Worm (Caenorhabditis elegans) whole organism, young adult: ENCODE data around the gene fbxc-23.

Experiments
- B0035.1 ChIP-seq: sonication (generic microtip); optimal IDR thresholded peaks from 2 replicates; lab custom pipeline; 2016; ENCODE audit warnings: missing genetic modification characterization, mild to moderate bottlenecking, missing compliant biosample characterization, missing genotype, missing genetic modification reagents
- B0336.3 ChIP-seq: fragments of 200-800 bp; sonication (Bioruptor generic); IDR thresholded peaks from 2 replicates; pipeline ENCODE4 v1.3.6; 2022; ENCODE audit warnings: missing genetic modification characterization, missing compliant biosample characterization
- K11D2.4 ChIP-seq: fragments of 200-800 bp; sonication (Bioruptor generic); IDR thresholded peaks from 2 replicates; pipeline ENCODE4 v1.3.6; 2022; ENCODE audit warnings: missing genetic modification reagents, missing genetic modification characterization, missing compliant biosample characterization
- K12H6.12 ChIP-seq: fragments of 200-800 bp; sonication (Bioruptor generic); optimal IDR thresholded peaks from 2 replicates; lab custom pipeline; 2018; ENCODE audit warnings: mild to moderate bottlenecking, missing genetic modification characterization, missing compliant biosample characterization
- T26A5.8 ChIP-seq: sonication (generic microtip); optimal IDR thresholded peaks from 2 replicates; lab custom pipeline; 2016; ENCODE audit warnings: missing genetic modification characterization, missing compliant biosample characterization
- Y67H2A.10 ChIP-seq: fragments of 200-800 bp; sonication (Bioruptor generic); conservative IDR thresholded peaks from 2 replicates; pipeline ENCODE4 v1.3.6; 2022; ENCODE audit warnings: missing genetic modification reagents, missing genetic modification characterization, missing compliant biosample characterization
- aptf-2 ChIP-seq: fragments of 200-800 bp; sonication (Bioruptor generic); conservative IDR thresholded peaks from 2 replicates; pipeline ENCODE4 v1.3.6; 2022; ENCODE audit warnings: missing genetic modification reagents, missing genetic modification characterization, missing compliant biosample characterization
- aptf-3 ChIP-seq: fragments of 200-800 bp; sonication (Bioruptor generic); IDR thresholded peaks from 2 replicates; pipeline ENCODE4 v1.3.6; 2022; ENCODE audit warnings: missing genetic modification characterization, missing compliant biosample characterization
- atf-7 ChIP-seq: sonication (generic microtip); optimal IDR thresholded peaks from 2 replicates; lab custom pipeline; 2017; ENCODE audit warnings: mild to moderate bottlenecking, missing genetic modification characterization, missing compliant biosample characterization
- attf-6 ChIP-seq: fragments of 200-800 bp; sonication (Bioruptor generic); IDR thresholded peaks from 2 replicates; pipeline ENCODE4 v1.3.6; 2022; ENCODE audit warnings: missing genetic modification reagents, missing genetic modification characterization, missing compliant biosample characterization
- bed-2 ChIP-seq: fragments of 200-800 bp; sonication (Bioruptor generic); IDR thresholded peaks from 2 replicates; pipeline ENCODE4 v1.3.6; 2022; ENCODE audit warnings: missing genetic modification reagents, missing genetic modification characterization, missing compliant biosample characterization
- cebp-1 ChIP-seq, 2 experiments: fragments of 200-800 bp in 1 of 2; sonication (Bioruptor generic) in 1 of 2; sonication (generic microtip) in 1 of 2; IDR thresholded peaks in 1 of 2; optimal IDR thresholded peaks in 1 of 2; 2 replicates each; pipeline versions ENCODE4 v1.3.6 to Lab custom; 2017 to 2022; ENCODE audit warnings: missing compliant biosample characterization in 2 of 2, missing genetic modification characterization in 2 of 2, mild to moderate bottlenecking in 1 of 2, missing genetic modification reagents in 1 of 2, moderate library complexity in 1 of 2
- ceh-58 ChIP-seq: fragments of 200-800 bp; sonication (Bioruptor generic); IDR thresholded peaks from 2 replicates; pipeline ENCODE4 v1.3.6; 2022; ENCODE audit warnings: missing genetic modification characterization, missing compliant biosample characterization
- dpff-1 ChIP-seq: sonication (generic microtip); optimal IDR thresholded peaks from 2 replicates; lab custom pipeline; 2017; ENCODE audit warnings: mild to moderate bottlenecking, missing genetic modification characterization, missing compliant biosample characterization
- dpl-1 ChIP-seq: fragments of 150-350 bp; optimal IDR thresholded peaks from 2 replicates; lab custom pipeline; 2014; ENCODE audit warnings: missing biosample characterization, missing genetic modification reagents, missing genetic modification characterization
- fkh-3 ChIP-seq: sonication (generic microtip); optimal IDR thresholded peaks from 2 replicates; lab custom pipeline; 2016; ENCODE audit warnings: mild to moderate bottlenecking, missing genetic modification characterization, missing compliant biosample characterization
- gei-17 ChIP-seq: fragments of 200-800 bp; sonication (Bioruptor generic); optimal IDR thresholded peaks from 2 replicates; lab custom pipeline; 2018; ENCODE audit warnings: mild to moderate bottlenecking, missing genetic modification characterization, missing compliant biosample characterization
- him-1 ChIP-seq: sonication (generic microtip); optimal IDR thresholded peaks from 2 replicates; lab custom pipeline; 2016; ENCODE audit warnings: missing genotype, missing genetic modification reagents, missing genetic modification characterization, missing compliant biosample characterization
- hmg-20 ChIP-seq: fragments of 200-800 bp; sonication (Bioruptor generic); IDR thresholded peaks from 2 replicates; pipeline ENCODE4 v1.3.6; 2022; ENCODE audit warnings: missing genetic modification reagents, missing genetic modification characterization, missing compliant biosample characterization
- let-526 ChIP-seq: fragments of 200-800 bp; sonication (Bioruptor generic); IDR thresholded peaks from 2 replicates; pipeline ENCODE4 v1.3.6; 2022; ENCODE audit warnings: missing genetic modification reagents, missing genetic modification characterization, missing compliant biosample characterization
- let-607 ChIP-seq, 2 experiments: fragments of 200-800 bp in 1 of 2; sonication (Bioruptor generic) in 1 of 2; sonication (generic microtip) in 1 of 2; optimal IDR thresholded peaks; 2 replicates each; lab custom pipeline; 2016 to 2018; ENCODE audit warnings: mild to moderate bottlenecking in 2 of 2, missing compliant biosample characterization in 2 of 2, missing genetic modification characterization in 2 of 2, moderate library complexity in 2 of 2, missing genotype in 1 of 2
- lsy-27 ChIP-seq: sonication (generic microtip); optimal IDR thresholded peaks from 2 replicates; lab custom pipeline; 2017; ENCODE audit warnings: missing genetic modification characterization, mild to moderate bottlenecking, missing compliant biosample characterization, antibody characterized with exemption, missing genotype, borderline replicate concordance; ENCODE audit not compliant: insufficient read depth
- madf-10 ChIP-seq: sonication (generic microtip); optimal IDR thresholded peaks from 2 replicates; lab custom pipeline; 2016; ENCODE audit warnings: mild to moderate bottlenecking, missing genetic modification characterization, missing compliant biosample characterization
- mcd-1 ChIP-seq: fragments of 200-800 bp; sonication (Bioruptor generic); IDR thresholded peaks from 2 replicates; pipeline ENCODE4 v1.3.6; 2022; ENCODE audit warnings: missing genetic modification reagents, missing genetic modification characterization, missing compliant biosample characterization
- mel-28 ChIP-seq: sonication (generic microtip); optimal IDR thresholded peaks from 2 replicates; lab custom pipeline; 2016; ENCODE audit warnings: borderline replicate concordance, mild to moderate bottlenecking, missing genetic modification characterization, missing compliant biosample characterization
- nhr-27 ChIP-seq: fragments of 200-800 bp; sonication (Bioruptor generic); optimal IDR thresholded peaks from 2 replicates; lab custom pipeline; 2018; ENCODE audit warnings: mild to moderate bottlenecking, missing genetic modification characterization, moderate library complexity, missing compliant biosample characterization
- nhr-80 ChIP-seq: sonication (generic microtip); optimal IDR thresholded peaks from 2 replicates; lab custom pipeline; 2016; ENCODE audit warnings: missing genetic modification characterization, missing compliant biosample characterization
- pha-4 ChIP-seq: fragments of 150-350 bp; sonication (generic microtip); optimal IDR thresholded peaks from 2 replicates; lab custom pipeline; 2014; ENCODE audit warnings: missing biosample characterization, missing genetic modification reagents, missing genetic modification characterization
- rec-8 ChIP-seq, 2 experiments: sonication (generic microtip); optimal IDR thresholded peaks; 2 replicates each; lab custom pipeline; 2016; ENCODE audit warnings: mild to moderate bottlenecking in 2 of 2, missing genetic modification characterization in 2 of 2, missing genetic modification reagents in 2 of 2, missing genotype in 2 of 2, missing biosample characterization in 1 of 2, missing compliant biosample characterization in 1 of 2, moderate library complexity in 1 of 2
- repo-1 ChIP-seq: sonication (generic microtip); optimal IDR thresholded peaks from 2 replicates; lab custom pipeline; 2017; ENCODE audit warnings: mild to moderate bottlenecking, missing genetic modification characterization, missing compliant biosample characterization
- sdz-38 ChIP-seq: sonication (generic microtip); optimal IDR thresholded peaks from 2 replicates; lab custom pipeline; 2016; ENCODE audit warnings: missing genotype, missing genetic modification characterization, missing compliant biosample characterization
- sea-2 ChIP-seq: fragments of 200-800 bp; sonication (Bioruptor generic); IDR thresholded peaks from 2 replicates; pipeline ENCODE4 v1.3.6; 2022; ENCODE audit warnings: missing genetic modification characterization, missing compliant biosample characterization
- snpc-1.1 ChIP-seq: sonication (generic microtip); optimal IDR thresholded peaks from 2 replicates; lab custom pipeline; 2017; ENCODE audit warnings: missing genetic modification characterization, mild to moderate bottlenecking, missing compliant biosample characterization, antibody characterized with exemption, moderate library complexity, missing genotype, missing genetic modification reagents; ENCODE audit not compliant: insufficient read depth
- snpc-1.3 ChIP-seq: sonication (generic microtip); optimal IDR thresholded peaks from 2 replicates; lab custom pipeline; 2017; ENCODE audit warnings: missing genetic modification characterization, mild to moderate bottlenecking, missing compliant biosample characterization, antibody characterized with exemption, moderate library complexity, missing genotype, missing genetic modification reagents; ENCODE audit not compliant: insufficient read depth
- somi-1 ChIP-seq: fragments of 200-800 bp; sonication (Bioruptor generic); optimal IDR thresholded peaks from 2 replicates; lab custom pipeline; 2018; ENCODE audit warnings: mild to moderate bottlenecking, missing genetic modification characterization, missing compliant biosample characterization
- sptf-2 ChIP-seq: fragments of 200-800 bp; sonication (Bioruptor generic); optimal IDR thresholded peaks from 2 replicates; lab custom pipeline; 2018; ENCODE audit warnings: mild to moderate bottlenecking, missing genetic modification characterization, missing compliant biosample characterization
- tlf-1 ChIP-seq: fragments of 200-800 bp; sonication (Bioruptor generic); optimal IDR thresholded peaks from 2 replicates; lab custom pipeline; 2018; ENCODE audit warnings: mild to moderate bottlenecking, missing genetic modification characterization, missing compliant biosample characterization
- ztf-18 ChIP-seq: sonication (generic microtip); optimal IDR thresholded peaks from 2 replicates; lab custom pipeline; 2016; ENCODE audit warnings: missing genotype, mild to moderate bottlenecking, missing genetic modification characterization, missing compliant biosample characterization
- ztf-22 ChIP-seq: fragments of 200-800 bp; sonication (Bioruptor generic); optimal IDR thresholded peaks from 2 replicates; lab custom pipeline; 2018; ENCODE audit warnings: mild to moderate bottlenecking, missing genetic modification characterization, moderate library complexity, missing compliant biosample characterization
- ztf-25 ChIP-seq: fragments of 200-800 bp; sonication (Bioruptor generic); IDR thresholded peaks from 2 replicates; pipeline ENCODE4 v1.3.6; 2022; ENCODE audit warnings: missing genetic modification reagents, missing genetic modification characterization, missing compliant biosample characterization
- ztf-28 ChIP-seq: fragments of 200-800 bp; sonication (Bioruptor generic); IDR thresholded peaks from 2 replicates; pipeline ENCODE4 v1.3.6; 2022; ENCODE audit warnings: missing genetic modification reagents, missing genetic modification characterization, missing compliant biosample characterization
- ztf-6 ChIP-seq: fragments of 200-800 bp; sonication (Bioruptor generic); IDR thresholded peaks from 2 replicates; pipeline ENCODE4 v1.3.6; 2022; ENCODE audit warnings: missing genetic modification reagents, missing genetic modification characterization, missing compliant biosample characterization

The fbxc-23 gene

ce11 chrII:13630690-13631089 is 34.3 kb upstream of the fbxc-23 start, which contains the start of the genes gst-17 and gst-18:
Gene gst-17 (minus strand): TSS chrII:13630790.
Gene gst-18 (minus strand): TSS chrII:13630887.
- TF ChIP-seq him-1 (tag; lab: Kevin White, UChicago) (no peak), aptf-2 (GFP tag; lab: Robert Waterston, UW) (no peak), nhr-27 (tag; lab: Kevin White, UChicago) (no peak), mcd-1 (GFP tag; lab: Robert Waterston, UW) (no peak), lsy-27 (tag; lab: Kevin White, UChicago) (no peak), cebp-1 (GFP tag; IDR thresholded peaks at IDR 0.05; lab: Robert Waterston, UW) (no peak), cebp-1 (tag; optimal IDR thresholded peaks at IDR 0.05; lab: Kevin White, UChicago) (no peak), sptf-2 (GFP tag; lab: Kevin White, UChicago) (no peak), K12H6.12 (tag; lab: Kevin White, UChicago) (no peak), ceh-58 (GFP tag; lab: Robert Waterston, UW) (no peak), mel-28 (tag; lab: Kevin White, UChicago) (no peak), snpc-1.1 (no peak), dpff-1 (no peak), repo-1 (tag; lab: Kevin White, UChicago) (no peak), bed-2 (no peak), ztf-6 (GFP tag; lab: Robert Waterston, UW) (no peak), fkh-3 (tag; lab: Kevin White, UChicago) (no peak), T26A5.8 (no peak), dpl-1 (GFP tag; lab: Kevin White, UChicago) (no peak), K11D2.4 (GFP tag; lab: Robert Waterston, UW) (no peak)

ce11 chrII:13627001-13627400 is 30.6 kb upstream of the fbxc-23 start, which contains the start of gene gst-19:
Gene gst-19 (minus strand): TSS chrII:13627145.
- no peak for TF ChIP-seq ztf-18 (tag; lab: Kevin White, UChicago)
- no peak for TF ChIP-seq attf-6 (GFP tag; lab: Robert Waterston, UW)
- TF ChIP-seq Y67H2A.10 (GFP tag; lab: Robert Waterston, UW), result no peak
- no peak for TF ChIP-seq sea-2 (GFP tag; lab: Robert Waterston, UW)
- TF ChIP-seq sdz-38, result no peak
- TF ChIP-seq cebp-1 (GFP tag; IDR thresholded peaks at IDR 0.05; lab: Robert Waterston, UW), result no peak
- no peak for TF ChIP-seq cebp-1 (tag; optimal IDR thresholded peaks at IDR 0.05; lab: Kevin White, UChicago)
- no peak for TF ChIP-seq snpc-1.3
- TF ChIP-seq rec-8 (tag; optimal IDR thresholded peaks at IDR 0.05; lab: Kevin White, UChicago), result no peak
- TF ChIP-seq atf-7, result no peak

DNA sequence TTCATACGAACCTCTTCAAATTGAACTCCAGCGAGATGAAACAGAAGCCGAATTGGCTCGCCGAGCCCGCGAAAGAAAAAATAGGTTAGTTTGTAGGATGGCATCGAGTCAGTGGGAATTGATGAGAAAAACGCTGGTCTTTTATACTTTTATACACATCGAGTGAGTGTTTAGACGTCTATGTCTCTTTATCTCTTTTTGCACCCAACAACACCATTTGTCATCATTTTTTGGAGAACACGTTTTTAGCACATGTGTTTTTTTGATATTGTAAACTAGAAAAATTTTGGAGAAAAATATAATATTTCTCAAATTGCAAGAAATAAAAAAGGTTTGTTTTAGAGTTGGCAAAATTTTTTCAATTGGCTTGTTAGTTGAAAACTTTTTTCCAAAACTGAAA is 28.0 kb upstream of the fbxc-23 start, which contains the start of gene gst-16:
TSS of gene gst-16 (minus strand) at position 111 of the 400 bp plus-strand sequence.
- TF ChIP-seq sea-2 (GFP tag; lab: Robert Waterston, UW) (no peak), ztf-28 (GFP tag; lab: Robert Waterston, UW) (no peak), nhr-27 (tag; lab: Kevin White, UChicago) (no peak), let-607 (tag; optimal IDR thresholded peaks at IDR 0.05; lab: Kevin White, UChicago) (no peak), B0336.3 (GFP tag; lab: Robert Waterston, UW) (no peak), tlf-1 (no peak), somi-1 (no peak), madf-10 (tag; lab: Kevin White, UChicago) (no peak), ztf-25 (GFP tag; lab: Robert Waterston, UW) (no peak), gei-17 (GFP tag; lab: Kevin White, UChicago) (no peak), ztf-22 (GFP tag; lab: Kevin White, UChicago) (no peak), sdz-38 (no peak), aptf-3 (no peak), pha-4 (tag; lab: Kevin White, UChicago) (no peak), B0035.1 (tag; lab: Kevin White, UChicago) (no peak), hmg-20 (GFP tag; lab: Robert Waterston, UW) (no peak), let-526 (GFP tag; lab: Robert Waterston, UW) (no peak), nhr-80 (no peak)
